Fruit fly (Drosophila melanogaster) whole organism, embryonic: ENCODE results near the gene ver.

ENCODE experiments used
- Antp ChIP-seq: fragments of 200-800 bp; sonication (Bioruptor generic); optimal IDR thresholded peaks from 3 replicates; lab custom pipeline; 2016; ENCODE audit warnings: missing biosample characterization, missing genetic modification characterization
- Atf3 ChIP-seq: fragments of 200-800 bp; sonication (Bioruptor generic); optimal IDR thresholded peaks from 3 replicates; lab custom pipeline; 2016; ENCODE audit warnings: missing biosample characterization, missing genetic modification characterization
- Bteb2 ChIP-seq: fragments of 200-800 bp; sonication (Bioruptor generic); optimal IDR thresholded peaks from 2 replicates; lab custom pipeline; 2016; ENCODE audit warnings: missing biosample characterization, missing genetic modification characterization
- CG10366 ChIP-seq: fragments of 200-800 bp; sonication (Bioruptor generic); IDR thresholded peaks from 2 replicates; pipeline ENCODE4 v1.3.6; 2022; ENCODE audit warnings: missing biosample characterization, missing genetic modification characterization
- CG10565 ChIP-seq: fragments of 200-800 bp; sonication (Bioruptor generic); optimal IDR thresholded peaks from 3 replicates; lab custom pipeline; 2016; ENCODE audit warnings: missing biosample characterization, mild to moderate bottlenecking, missing genetic modification characterization
- CG10959 ChIP-seq: fragments of 200-800 bp; sonication (Bioruptor generic); IDR thresholded peaks from 2 replicates; pipeline ENCODE4 v1.3.6; 2022; ENCODE audit warnings: missing biosample characterization, missing genetic modification characterization
- CG13296 ChIP-seq: fragments of 200-800 bp; sonication (Bioruptor generic); optimal IDR thresholded peaks from 3 replicates; lab custom pipeline; 2018; ENCODE audit warnings: missing biosample characterization, mild to moderate bottlenecking, missing genetic modification characterization
- CG13894 ChIP-seq: fragments of 200-800 bp; sonication (Bioruptor generic); optimal IDR thresholded peaks from 3 replicates; lab custom pipeline; 2018; ENCODE audit warnings: missing biosample characterization, mild to moderate bottlenecking, missing genetic modification characterization, moderate library complexity
- CG14667 ChIP-seq: fragments of 200-800 bp; sonication (Bioruptor generic); IDR thresholded peaks from 2 replicates; pipeline ENCODE4 v1.3.6; 2022; ENCODE audit warnings: missing biosample characterization, missing genetic modification characterization
- CG15514 ChIP-seq: fragments of 200-800 bp; sonication (Bioruptor generic); optimal IDR thresholded peaks from 3 replicates; lab custom pipeline; 2017; ENCODE audit warnings: missing biosample characterization, missing genetic modification characterization, mild to moderate bottlenecking, moderate library complexity, missing genetic modification reagents
- CG2199 ChIP-seq: fragments of 200-800 bp; sonication (Bioruptor generic); IDR thresholded peaks from 3 replicates; pipeline ENCODE4 v1.3.6; 2022; ENCODE audit warnings: missing biosample characterization, missing genetic modification characterization
- CG32772 ChIP-seq: fragments of 200-800 bp; sonication (Bioruptor generic); IDR thresholded peaks from 2 replicates; pipeline ENCODE4 v1.3.6; 2022; ENCODE audit warnings: missing biosample characterization, missing genetic modification characterization
- CG34422 ChIP-seq: fragments of 200-800 bp; sonication (Bioruptor generic); IDR thresholded peaks from 3 replicates; pipeline ENCODE4 v1.3.6; 2022; ENCODE audit warnings: missing biosample characterization, missing genetic modification characterization
- CG6765 ChIP-seq: fragments of 200-800 bp; sonication (Bioruptor generic); optimal IDR thresholded peaks from 3 replicates; lab custom pipeline; 2017; ENCODE audit warnings: missing biosample characterization, mild to moderate bottlenecking, missing genetic modification characterization
- CG7357 ChIP-seq: fragments of 200-800 bp; sonication (Bioruptor generic); IDR thresholded peaks from 3 replicates; pipeline ENCODE4 v1.3.6; 2022; ENCODE audit warnings: missing biosample characterization, missing genetic modification characterization
- CG9932 ChIP-seq: fragments of 200-800 bp; sonication (Bioruptor generic); IDR thresholded peaks from 2 replicates; pipeline ENCODE4 v1.3.6; 2022; ENCODE audit warnings: missing biosample characterization, missing genetic modification characterization
- CTCF ChIP-seq: fragments of 200-800 bp; sonication (Bioruptor generic); optimal IDR thresholded peaks from 2 replicates; lab custom pipeline; 2017; ENCODE audit warnings: missing biosample characterization, mild to moderate bottlenecking, missing genetic modification characterization, moderate library complexity
- Dp ChIP-seq: fragments of 200-800 bp; sonication (Bioruptor generic); optimal IDR thresholded peaks from 2 replicates; lab custom pipeline; 2018; ENCODE audit warnings: missing biosample characterization, mild to moderate bottlenecking, missing genetic modification characterization, moderate library complexity
- E2f1 ChIP-seq: fragments of 200-800 bp; sonication (Bioruptor generic); IDR thresholded peaks from 2 replicates; pipeline ENCODE4 v1.3.6; 2022; ENCODE audit warnings: missing biosample characterization, missing genetic modification characterization
- Fer1 ChIP-seq: fragments of 200-800 bp; sonication (Bioruptor generic); optimal IDR thresholded peaks from 2 replicates; lab custom pipeline; 2017; ENCODE audit warnings: missing biosample characterization, mild to moderate bottlenecking, missing genetic modification characterization
- Gug ChIP-seq: fragments of 200-800 bp; sonication (Bioruptor generic); IDR thresholded peaks from 4 replicates; pipeline ENCODE4 v1.3.6; 2022; ENCODE audit warnings: missing biosample characterization, missing genetic modification characterization
- Jarid2 ChIP-seq: fragments of 200-800 bp; sonication (Bioruptor generic); optimal IDR thresholded peaks from 3 replicates; lab custom pipeline; 2017; ENCODE audit warnings: mild to moderate bottlenecking, missing biosample characterization, missing genetic modification reagents, missing genetic modification characterization
- Mad ChIP-seq: fragments of 200-800 bp; sonication (Bioruptor generic); optimal IDR thresholded peaks from 2 replicates; lab custom pipeline; 2016; ENCODE audit warnings: missing biosample characterization, missing genetic modification characterization
- Med ChIP-seq: fragments of 200-800 bp; sonication (Bioruptor generic); peaks from one replicate; lab custom pipeline; 2016; ENCODE audit warnings: missing biosample characterization, missing genetic modification characterization, mild to moderate bottlenecking, inconsistent platforms, moderate library complexity
- NFAT ChIP-seq: fragments of 200-800 bp; sonication (Bioruptor generic); IDR thresholded peaks from 2 replicates; pipeline ENCODE4 v1.3.6; 2022; ENCODE audit warnings: missing biosample characterization, missing genetic modification characterization
- Oaz ChIP-seq: fragments of 200-800 bp; sonication (Bioruptor generic); IDR thresholded peaks from 2 replicates; pipeline ENCODE4 v1.3.6; 2022; ENCODE audit warnings: missing biosample characterization, missing genetic modification characterization
- YL-1 ChIP-seq: fragments of 200-800 bp; sonication (Bioruptor generic); optimal IDR thresholded peaks from 3 replicates; lab custom pipeline; 2017; ENCODE audit warnings: missing biosample characterization, mild to moderate bottlenecking, missing genetic modification characterization
- bowl ChIP-seq: fragments of 200-800 bp; sonication (Bioruptor generic); IDR thresholded peaks from 2 replicates; pipeline ENCODE4 v1.3.6; 2022; ENCODE audit warnings: missing biosample characterization, missing genetic modification characterization
- chn ChIP-seq: fragments of 200-800 bp; sonication (Bioruptor generic); optimal IDR thresholded peaks from 2 replicates; lab custom pipeline; 2016; ENCODE audit warnings: missing biosample characterization, missing genetic modification characterization
- ci ChIP-seq: fragments of 200-800 bp; sonication (Bioruptor generic); IDR thresholded peaks from 3 replicates; pipeline ENCODE4 v1.3.6; 2022; ENCODE audit warnings: missing biosample characterization, missing genetic modification characterization
- corto ChIP-seq: fragments of 200-800 bp; sonication (Bioruptor generic); optimal IDR thresholded peaks from 2 replicates; lab custom pipeline; 2016; ENCODE audit warnings: missing biosample characterization, mild to moderate bottlenecking, missing genetic modification characterization, moderate library complexity
- dysf ChIP-seq: fragments of 200-800 bp; sonication (Bioruptor generic); IDR thresholded peaks from 3 replicates; pipeline ENCODE4 v1.3.6; 2022; ENCODE audit warnings: missing biosample characterization, missing genetic modification characterization
- fd3F ChIP-seq: fragments of 200-800 bp; sonication (Bioruptor generic); optimal IDR thresholded peaks from 2 replicates; lab custom pipeline; 2018; ENCODE audit warnings: missing biosample characterization, mild to moderate bottlenecking, missing genetic modification characterization, moderate library complexity
- gcm ChIP-seq: fragments of 200-800 bp; sonication (Bioruptor generic); optimal IDR thresholded peaks from 2 replicates; lab custom pipeline; 2019; ENCODE audit warnings: missing biosample characterization, mild to moderate bottlenecking, missing genetic modification characterization, moderate library complexity
- gfzf ChIP-seq: fragments of 200-800 bp; sonication (Bioruptor generic); optimal IDR thresholded peaks from 2 replicates; lab custom pipeline; 2016; ENCODE audit warnings: missing biosample characterization, mild to moderate bottlenecking, missing genetic modification characterization, moderate library complexity
- her ChIP-seq: fragments of 200-800 bp; sonication (Bioruptor generic); optimal IDR thresholded peaks from 2 replicates; lab custom pipeline; 2016; ENCODE audit warnings: missing biosample characterization, missing genetic modification characterization
- hkb ChIP-seq, 2 experiments: fragments of 200-800 bp in 1 of 2; fragments of >200 bp in 1 of 2; sonication (Bioruptor generic) in 1 of 2; IDR thresholded peaks in 1 of 2; optimal IDR thresholded peaks in 1 of 2; 2 replicates each; pipeline versions ENCODE4 v1.3.6 to Lab custom; 2017 to 2022; ENCODE audit warnings: missing biosample characterization in 1 of 2, missing genetic modification characterization in 1 of 2
- mam ChIP-seq: fragments of 200-800 bp; sonication (Bioruptor generic); optimal IDR thresholded peaks from 3 replicates; lab custom pipeline; 2016; ENCODE audit warnings: missing biosample characterization, missing genetic modification characterization
- mld ChIP-seq: fragments of 200-800 bp; sonication (Bioruptor generic); IDR thresholded peaks from 3 replicates; pipeline ENCODE4 v1.3.6; 2022; ENCODE audit warnings: missing biosample characterization, missing genetic modification characterization; ENCODE audit not compliant: partially characterized antibody
- onecut ChIP-seq: fragments of 200-800 bp; sonication (Bioruptor generic); IDR thresholded peaks from 2 replicates; pipeline ENCODE4 v1.3.6; 2022; ENCODE audit warnings: missing biosample characterization, missing genetic modification characterization
- salm ChIP-seq: fragments of 200-800 bp; sonication (Bioruptor generic); optimal IDR thresholded peaks from 2 replicates; lab custom pipeline; 2018; ENCODE audit warnings: missing biosample characterization, mild to moderate bottlenecking, missing genetic modification characterization
- sens ChIP-seq: fragments of 200-800 bp; sonication (Bioruptor generic); peaks from one replicate; lab custom pipeline; 2016; ENCODE audit warnings: missing biosample characterization, missing genetic modification characterization
- sens-2 ChIP-seq: fragments of 200-800 bp; sonication (Bioruptor generic); IDR thresholded peaks from 2 replicates; pipeline ENCODE4 v1.3.6; 2022; ENCODE audit warnings: missing biosample characterization, missing genetic modification characterization
- shn ChIP-seq: fragments of 200-800 bp; sonication (Bioruptor generic); optimal IDR thresholded peaks from 3 replicates; lab custom pipeline; 2016; ENCODE audit warnings: missing biosample characterization, missing genetic modification characterization
- sim ChIP-seq: fragments of 200-800 bp; sonication (Bioruptor generic); IDR thresholded peaks from 2 replicates; pipeline ENCODE4 v1.3.6; 2022; ENCODE audit warnings: missing biosample characterization, missing genetic modification characterization
- sr ChIP-seq: fragments of 200-800 bp; sonication (Bioruptor generic); IDR thresholded peaks from 3 replicates; pipeline ENCODE4 v1.3.6; 2022; ENCODE audit warnings: missing biosample characterization, missing genetic modification characterization
- ssp ChIP-seq: fragments of 200-800 bp; sonication (Bioruptor generic); IDR thresholded peaks from 2 replicates; pipeline ENCODE4 v1.3.6; 2022; ENCODE audit warnings: missing biosample characterization, missing genetic modification characterization
- stwl ChIP-seq: fragments of 200-800 bp; sonication (Bioruptor generic); optimal IDR thresholded peaks from 3 replicates; lab custom pipeline; 2018; ENCODE audit warnings: missing biosample characterization, mild to moderate bottlenecking, missing genetic modification characterization, moderate library complexity
- sug ChIP-seq: fragments of 200-800 bp; optimal IDR thresholded peaks from 2 replicates; lab custom pipeline; 2019; ENCODE audit warnings: missing biosample characterization, mild to moderate bottlenecking, missing genetic modification characterization, moderate library complexity
- ttk ChIP-seq: fragments of 200-800 bp; sonication (Bioruptor generic); IDR thresholded peaks from 2 replicates; pipeline ENCODE4 v2.1.2; 2022; ENCODE audit warnings: missing biosample characterization, missing genetic modification characterization
- vnd ChIP-seq: fragments of 200-800 bp; sonication (Bioruptor generic); IDR thresholded peaks from 3 replicates; pipeline ENCODE4 v1.3.6; 2022; ENCODE audit warnings: missing biosample characterization, missing genetic modification characterization; ENCODE audit not compliant: partially characterized antibody

The ver gene

DNA sequence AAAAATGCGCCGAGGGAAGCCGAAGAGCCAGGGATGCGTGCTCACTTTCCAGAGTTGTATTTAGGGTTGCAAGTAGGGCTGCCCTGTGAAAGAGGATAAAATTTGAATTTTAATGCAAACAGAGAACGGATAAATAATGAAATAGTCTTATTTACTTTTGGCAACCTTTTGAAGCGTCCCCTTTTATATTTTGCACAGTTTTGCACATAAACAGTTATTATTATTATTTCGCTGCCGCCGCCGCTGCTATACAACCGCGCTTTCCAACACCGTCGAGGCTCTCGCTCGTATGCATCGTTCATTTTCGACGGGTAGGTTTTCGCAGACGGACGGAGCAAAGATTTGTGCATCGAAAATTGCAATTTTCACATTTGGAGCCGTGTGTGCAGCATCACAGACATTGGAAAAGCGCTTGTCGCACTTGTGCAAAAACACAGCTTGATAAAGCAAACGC, 9.0 kb upstream of the ver start, which contains the start of the genes sti and tral (continued):
- TF ChIP-seq CG7357 (GFP tag; lab: Robert Waterston, UW) (peak; percentile 65; the same call in 2 of the 3 replicates), fd3F (GFP tag; lab: Kevin White, UChicago) (peak; percentile 73), Atf3 (GFP tag; lab: Kevin White, UChicago) (peak; percentile 90), Oaz (GFP tag; lab: Robert Waterston, UW) (peak; percentile 73), ci (GFP tag; lab: Robert Waterston, UW) (peak; percentile 89), CG2199 (GFP tag; lab: Robert Waterston, UW) (no peak), CG10959 (GFP tag; lab: Robert Waterston, UW) (peak; percentile 72), ssp (GFP tag; lab: Robert Waterston, UW) (peak; percentile 70), Bteb2 (GFP tag; lab: Kevin White, UChicago) (peak; percentile 90), corto (GFP tag; lab: Kevin White, UChicago) (peak; percentile 81), dysf (GFP tag; lab: Robert Waterston, UW) (peak; percentile 82), Jarid2 (GFP tag; lab: Kevin White, UChicago) (peak; percentile 44), Antp (GFP tag; lab: Kevin White, UChicago) (peak; percentile 96), shn (peak; percentile 92), Gug (peak; percentile 91), bowl (GFP tag; lab: Robert Waterston, UW) (0 out of 2 replicates have a peak, but pooled peaks have one; percentile 50), gcm (GFP tag; lab: Kevin White, UChicago) (peak; percentile 71), CG13296 (GFP tag; lab: Kevin White, UChicago) (peak; percentile 72), Mad (GFP tag; lab: Kevin White, UChicago) (peak; percentile 93), Fer1 (peak; percentile 92), gfzf (peak; percentile 46), onecut (GFP tag; lab: Robert Waterston, UW) (peak; percentile 46), CG32772 (peak; percentile 79), Dp (GFP tag; lab: Kevin White, UChicago) (peak; percentile 96), salm (peak; percentile 53), mam (peak; percentile 97), sens (peak; percentile 98), ttk (GFP tag; lab: Robert Waterston, UW) (peak; percentile 84), CG34422 (GFP tag; lab: Robert Waterston, UW) (peak; percentile 79; the same call in 2 of the 3 replicates), sim (GFP tag; lab: Robert Waterston, UW) (no peak; the same call in 1 of the 2 replicates), sug (tag; lab: Kevin White, UChicago) (peak; percentile 91), sens-2 (GFP tag; lab: Robert Waterston, UW) (peak; percentile 21; the same call in 1 of the 2 replicates), CG13894 (tag; lab: Kevin White, UChicago) (peak; percentile 88), CG10565 (GFP tag; lab: Kevin White, UChicago) (peak; percentile 59), Med (GFP tag; lab: Kevin White, UChicago) (peak; percentile 99), stwl (peak; percentile 86), hkb (optimal IDR thresholded peaks at IDR 0.05; lab: Kevin White, UChicago) (peak; percentile 81), hkb (GFP tag; IDR thresholded peaks at IDR 0.05; lab: Robert Waterston, UW) (peak; percentile 83), CG10366 (GFP tag; lab: Robert Waterston, UW) (peak; percentile 83), CG6765 (GFP tag; lab: Kevin White, UChicago) (peak; percentile 70), mld (GFP tag; lab: Robert Waterston, UW) (no peak), CG9932 (GFP tag; lab: Robert Waterston, UW) (peak; percentile 96), CG15514 (peak; percentile 93), YL-1 (peak; percentile 95), E2f1 (GFP tag; lab: Robert Waterston, UW) (peak; percentile 74), chn (peak; percentile 94), sr (GFP tag; lab: Robert Waterston, UW) (peak; percentile 39; the same call in 1 of the 3 replicates), NFAT (GFP tag; lab: Robert Waterston, UW) (peak; percentile 88), vnd (GFP tag; lab: Robert Waterston, UW) (no peak), CTCF (GFP tag; lab: Kevin White, UChicago) (peak; percentile 74), CG14667 (GFP tag; lab: Robert Waterston, UW) (peak; percentile 83), her (GFP tag; lab: Kevin White, UChicago) (peak; percentile 87)
